Worm (Caenorhabditis elegans) whole organism, young adult: Measurements from ENCODE around the gene nprl-2.

Source experiments
- F33H1.4 ChIP-seq: fragments of 200-800 bp; sonication (Bioruptor generic); IDR thresholded peaks from 2 replicates; pipeline ENCODE4 v1.3.6; 2022; ENCODE audit warnings: missing genetic modification reagents, missing genetic modification characterization, missing compliant biosample characterization
- rcor-1 ChIP-seq: fragments of 200-800 bp; sonication (Bioruptor generic); IDR thresholded peaks from 2 replicates; pipeline ENCODE4 v1.3.6; 2022; ENCODE audit warnings: missing genetic modification reagents, missing genetic modification characterization, missing compliant biosample characterization
- sdz-38 ChIP-seq: sonication (generic microtip); optimal IDR thresholded peaks from 2 replicates; lab custom pipeline; 2016; ENCODE audit warnings: missing genotype, missing genetic modification characterization, missing compliant biosample characterization
- unc-62 ChIP-seq: fragments of 150-350 bp; optimal IDR thresholded peaks from 2 replicates; lab custom pipeline; 2014; ENCODE audit warnings: missing biosample characterization, missing genetic modification reagents, missing genetic modification characterization

ce11 chrIV:7510829-7511228, 45.8 kb upstream of the nprl-2 start:
- TF ChIP-seq unc-62 (GFP tag; lab: Kevin White, UChicago): no peak
- no peak for TF ChIP-seq sdz-38 (tag; lab: Kevin White, UChicago)
- no peak for TF ChIP-seq rcor-1 (GFP tag; lab: Robert Waterston, UW)
- no peak for TF ChIP-seq F33H1.4 (GFP tag; lab: Robert Waterston, UW)
